Fruit fly (Drosophila melanogaster): ENCODE measurements around the gene Nhe1.

Gene Nhe1

DNA sequence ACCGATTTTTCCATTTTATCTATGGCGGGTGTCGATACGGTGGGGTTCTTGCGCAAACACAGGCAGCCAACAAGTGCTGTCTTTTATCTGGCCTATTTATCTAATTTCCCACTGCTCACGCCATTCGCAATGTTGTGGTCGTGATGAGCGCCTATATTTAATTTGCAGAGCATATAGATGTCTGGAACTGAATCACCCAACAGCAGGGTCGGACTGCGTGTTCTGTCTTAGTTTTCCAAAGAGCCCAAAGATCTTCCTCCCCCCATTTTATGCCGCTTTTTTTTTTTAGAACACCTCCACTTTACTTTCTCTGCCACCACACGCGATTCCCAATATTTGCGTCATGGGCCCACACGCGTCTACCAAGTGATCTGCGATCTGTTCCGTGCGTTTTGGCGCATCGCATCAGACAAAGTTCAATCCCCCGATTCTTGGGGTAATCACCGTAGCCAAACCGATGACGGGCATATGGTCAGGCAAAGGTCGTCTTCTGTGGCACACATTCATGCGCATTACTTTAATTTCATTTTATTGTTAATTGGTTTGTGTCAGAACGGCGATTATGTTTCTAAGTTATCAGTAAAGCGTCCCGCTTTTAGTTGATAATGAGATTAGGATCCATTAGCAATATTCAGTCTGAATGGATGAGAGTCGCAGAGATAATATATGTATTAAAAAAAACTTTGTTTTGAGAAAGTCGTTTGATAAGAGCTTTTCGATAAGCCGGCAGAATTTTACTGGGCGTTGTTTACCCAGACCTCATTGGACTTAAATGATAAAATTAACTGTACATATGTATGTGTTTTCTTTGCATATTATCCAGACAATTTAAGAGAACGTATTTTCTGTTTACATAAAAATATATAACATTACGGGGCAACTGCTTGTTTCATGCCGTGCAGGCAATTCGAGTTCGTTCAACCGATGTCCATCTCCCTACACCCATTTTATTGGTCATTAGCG is 30.5 kb upstream of the Nhe1 start (continued):
- peak; percentile 23 for TF ChIP-seq Hnf4 (GFP tag; optimal IDR thresholded peaks at IDR 0.05)
- TF ChIP-seq Vsx2 (GFP tag; optimal IDR thresholded peaks at IDR 0.05; ENCODE audit: partially characterized antibody), result no peak
- TF ChIP-seq sage (GFP tag; optimal IDR thresholded peaks at IDR 0.05), result peak; percentile 29
- peak; percentile 55 for TF ChIP-seq Sp1 (GFP tag; optimal IDR thresholded peaks at IDR 0.05)
- TF ChIP-seq Rel (GFP tag; optimal IDR thresholded peaks at IDR 0.05), result peak; percentile 7
- peak; percentile 94 for TF ChIP-seq Rel (tag; optimal IDR thresholded peaks at IDR 0.05)
- peak; percentile 29 for TF ChIP-seq brk (GFP tag; optimal IDR thresholded peaks at IDR 0.05)

DNA sequence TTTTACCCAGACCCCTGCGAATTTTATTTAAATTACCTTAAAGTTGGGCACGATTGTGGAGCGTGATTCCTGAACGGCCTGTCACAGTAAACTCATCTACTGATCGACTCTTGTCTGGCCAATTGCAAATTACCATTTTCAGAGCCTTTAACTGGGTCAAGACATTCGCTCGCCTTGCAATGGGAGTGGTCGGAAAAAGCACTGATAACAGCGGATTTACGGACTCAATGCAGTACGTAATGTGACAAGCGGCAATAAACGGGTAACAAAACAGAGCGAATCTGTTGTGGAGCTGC is 29.5 kb upstream of the Nhe1 start:
- no peak for TF ChIP-seq Myc (optimal IDR thresholded peaks at IDR 0.05)
- no peak for TF ChIP-seq Abd-B (GFP tag; optimal IDR thresholded peaks at IDR 0.05)
- no peak for TF ChIP-seq Jra (GFP tag; optimal IDR thresholded peaks at IDR 0.05)
- TF ChIP-seq pan (optimal IDR thresholded peaks at IDR 0.05), result no peak
- TF ChIP-seq foxo (GFP tag; optimal IDR thresholded peaks at IDR 0.05), result no peak
- TF ChIP-seq Dfd (GFP tag; optimal IDR thresholded peaks at IDR 0.05), result no peak
- no peak for TF ChIP-seq dl (GFP tag; optimal IDR thresholded peaks at IDR 0.05; ENCODE audit: insufficient read depth in 1 of 2, partially characterized antibody in 2 of 2)
- TF ChIP-seq Sp1 (GFP tag; optimal IDR thresholded peaks at IDR 0.05), result no peak
- TF ChIP-seq Dif (GFP tag; optimal IDR thresholded peaks at IDR 0.05; ENCODE audit: partially characterized antibody), result no peak
- TF ChIP-seq CrebA (GFP tag; optimal IDR thresholded peaks at IDR 0.05; ENCODE audit: borderline replicate concordance), result no peak
- TF ChIP-seq CG9705 (GFP tag; optimal IDR thresholded peaks at IDR 0.05), result no peak
- TF ChIP-seq brk (GFP tag; optimal IDR thresholded peaks at IDR 0.05), result no peak
- TF ChIP-seq woc (GFP tag; optimal IDR thresholded peaks at IDR 0.05), result no peak
- TF ChIP-seq fru (GFP tag; optimal IDR thresholded peaks at IDR 0.05), result no peak
- no peak for TF ChIP-seq Mio (GFP tag; optimal IDR thresholded peaks at IDR 0.05)
- no peak for TF ChIP-seq rgr (GFP tag; optimal IDR thresholded peaks at IDR 0.05)

DNA sequence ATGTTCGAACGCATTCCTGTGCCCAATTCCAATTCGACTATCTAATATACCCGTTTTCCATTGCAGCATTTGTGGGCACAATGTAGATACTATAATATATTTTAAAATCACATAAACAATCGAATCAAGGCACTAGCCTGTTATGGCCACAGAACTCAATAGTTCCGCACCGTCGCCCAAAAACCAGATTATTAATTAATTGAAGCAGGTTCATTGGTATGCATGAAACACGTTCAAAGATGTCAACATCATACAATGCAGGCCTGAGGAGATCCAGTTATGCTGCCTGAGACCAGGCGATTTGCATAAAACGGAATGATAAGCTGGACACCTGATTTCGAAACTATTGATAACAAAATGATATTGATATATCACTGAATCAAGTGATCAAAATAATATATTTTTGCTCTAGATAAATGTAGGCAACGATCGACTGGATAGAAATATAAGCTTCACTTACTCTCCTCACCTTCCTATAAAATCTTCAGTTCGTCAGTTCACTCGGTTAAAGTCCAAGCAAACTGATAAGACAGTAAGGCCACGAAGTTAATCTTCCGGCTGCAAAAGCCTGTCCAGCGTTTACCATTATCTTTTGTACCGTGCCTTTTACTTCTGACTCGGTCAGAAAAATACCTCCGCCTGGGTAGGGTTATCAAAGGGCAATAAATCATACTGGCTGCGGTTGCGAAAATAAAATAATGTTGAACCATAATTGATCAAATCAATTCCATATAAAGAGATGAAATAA is 29.0 kb upstream of the Nhe1 start:
- TF ChIP-seq Rel (GFP tag; optimal IDR thresholded peaks at IDR 0.05) (no peak), Rel (tag; optimal IDR thresholded peaks at IDR 0.05) (peak; percentile 20), sv (GFP tag; optimal IDR thresholded peaks at IDR 0.05) (no peak), HLH106 (tag; optimal IDR thresholded peaks at IDR 0.05) (no peak), Hnf4 (GFP tag; optimal IDR thresholded peaks at IDR 0.05) (peak; percentile 62), fru (GFP tag; optimal IDR thresholded peaks at IDR 0.05) (peak; percentile 47)

DNA sequence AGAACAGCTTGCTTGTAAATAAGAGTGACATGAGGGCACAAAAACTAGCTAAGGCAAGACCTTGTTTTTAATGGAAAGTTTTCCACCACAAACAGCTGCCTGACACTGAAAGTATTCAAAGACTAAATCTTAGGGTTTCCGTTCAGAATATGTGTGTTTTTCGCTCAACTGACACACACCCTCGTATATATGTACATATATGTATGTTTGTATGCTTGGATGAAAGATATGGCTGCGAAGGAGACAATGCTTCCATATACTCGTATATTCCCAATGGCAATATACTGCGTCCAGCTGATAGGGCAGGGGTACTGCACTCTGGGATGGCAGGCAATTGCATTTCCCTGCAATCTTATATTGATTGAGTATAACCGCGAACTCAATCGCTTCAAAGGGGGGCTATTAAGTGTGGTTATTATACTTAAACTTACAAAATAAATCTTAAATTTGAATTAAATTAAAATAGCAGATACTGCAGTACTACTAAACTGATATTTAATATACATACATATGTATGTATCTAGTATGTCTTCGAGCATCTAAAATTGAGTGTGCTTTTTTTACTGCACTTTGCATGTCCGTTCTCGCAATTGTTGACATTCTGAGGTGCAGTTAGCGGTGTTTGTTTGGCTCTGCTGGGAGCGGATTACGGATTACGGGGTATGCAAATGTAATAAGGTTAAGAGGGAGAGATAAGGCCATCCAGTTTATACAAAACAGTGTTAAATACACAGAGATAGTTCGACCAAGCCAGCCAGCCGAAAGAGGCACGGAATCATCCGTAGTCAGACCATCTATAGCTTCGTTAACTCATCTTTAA is 28.2 kb upstream of the Nhe1 start:
- no peak for TF ChIP-seq fru (GFP tag; optimal IDR thresholded peaks at IDR 0.05)
- TF ChIP-seq Rel (GFP tag; optimal IDR thresholded peaks at IDR 0.05), result no peak
- TF ChIP-seq Rel (tag; optimal IDR thresholded peaks at IDR 0.05), result peak; percentile 22

DNA sequence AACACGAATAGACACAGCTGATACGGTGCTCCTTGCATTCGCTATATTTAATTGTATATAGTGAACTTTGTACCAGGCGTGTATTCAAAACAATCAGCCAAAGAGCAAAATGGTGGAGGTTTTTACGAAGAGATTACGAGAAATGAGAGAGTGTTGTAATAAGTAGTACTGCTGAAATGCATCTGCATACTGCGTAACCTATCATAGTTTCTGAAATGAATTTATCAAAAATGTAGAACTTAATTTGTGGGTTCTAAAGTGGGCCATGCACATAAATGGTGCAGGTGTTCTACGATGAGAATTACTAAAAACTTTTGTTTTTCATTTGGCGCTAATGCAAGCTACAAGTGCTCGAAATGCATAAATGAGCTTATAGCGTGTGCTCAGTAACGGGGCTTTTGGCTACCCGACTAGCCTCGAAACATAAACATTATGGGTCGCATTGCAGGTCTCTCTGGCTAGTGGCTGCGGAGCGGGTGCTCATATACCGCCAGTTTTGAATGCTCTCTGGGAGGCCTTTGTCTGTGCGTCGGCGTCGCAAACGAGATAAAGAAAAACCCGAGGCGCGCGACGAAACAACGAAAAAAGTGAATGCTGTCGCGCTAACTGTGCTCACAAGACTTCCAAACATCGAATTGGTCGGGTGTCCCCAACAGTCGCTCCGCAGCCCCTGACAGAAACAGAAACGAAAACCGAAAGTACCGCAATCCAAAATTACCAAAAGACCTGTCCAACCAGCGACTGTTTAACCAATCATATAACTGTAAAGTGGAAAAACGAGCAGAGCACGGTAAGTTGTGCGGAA is 25.1 kb upstream of the Nhe1 start, which contains the start of gene Gs1:
TSS of gene Gs1 (plus strand) at position 612 of the 805 bp plus-strand sequence.
- TF ChIP-seq dsf (GFP tag; optimal IDR thresholded peaks at IDR 0.05; ENCODE audit: borderline replicate concordance) (no peak), Hr78 (GFP tag; optimal IDR thresholded peaks at IDR 0.05) (no peak), CrebA (GFP tag; optimal IDR thresholded peaks at IDR 0.05; ENCODE audit: borderline replicate concordance) (no peak), tai (GFP tag; optimal IDR thresholded peaks at IDR 0.05) (no peak), foxo (GFP tag; optimal IDR thresholded peaks at IDR 0.05) (peak in 1 of 2 experiments; percentile 15), brk (GFP tag; optimal IDR thresholded peaks at IDR 0.05) (no peak), dmrt93B (GFP tag; optimal IDR thresholded peaks at IDR 0.05) (no peak), CG9705 (GFP tag; optimal IDR thresholded peaks at IDR 0.05) (no peak), N (GFP tag; optimal IDR thresholded peaks at IDR 0.05) (no peak), ey (GFP tag; optimal IDR thresholded peaks at IDR 0.05) (no peak), dl (GFP tag; optimal IDR thresholded peaks at IDR 0.05; ENCODE audit: insufficient read depth in 1 of 2, partially characterized antibody in 2 of 2) (peak; percentile 66 to 89), psq (GFP tag; optimal IDR thresholded peaks at IDR 0.05) (no peak), Jra (GFP tag; optimal IDR thresholded peaks at IDR 0.05) (no peak), Hr83 (GFP tag; optimal IDR thresholded peaks at IDR 0.05; ENCODE audit: poor library complexity, severe bottlenecking) (peak; percentile 41), lola (GFP tag; optimal IDR thresholded peaks at IDR 0.05) (no peak), pan (optimal IDR thresholded peaks at IDR 0.05) (no peak), Rel (GFP tag; optimal IDR thresholded peaks at IDR 0.05) (no peak), Rel (tag; optimal IDR thresholded peaks at IDR 0.05) (peak; percentile 68), Vsx2 (GFP tag; optimal IDR thresholded peaks at IDR 0.05; ENCODE audit: partially characterized antibody) (no peak), sv (GFP tag; optimal IDR thresholded peaks at IDR 0.05) (no peak), Hnf4 (GFP tag; optimal IDR thresholded peaks at IDR 0.05) (peak; percentile 42), rgr (GFP tag; optimal IDR thresholded peaks at IDR 0.05) (peak; percentile 45), Myc (optimal IDR thresholded peaks at IDR 0.05) (no peak), OdsH (GFP tag; optimal IDR thresholded peaks at IDR 0.05) (peak; percentile 14)
